Fruit fly (Drosophila melanogaster) whole organism, prepupa: Measurements from ENCODE around the gene CG18542.

Source experiments
- Blimp-1 ChIP-seq: fragments of 200-800 bp; sonication (Bioruptor generic); optimal IDR thresholded peaks from 3 replicates; lab custom pipeline; 2017; ENCODE audit warnings: missing biosample characterization, missing genetic modification characterization, mild to moderate bottlenecking, moderate library complexity, missing genetic modification reagents
- CG10631 ChIP-seq: fragments of 200-800 bp; sonication (Bioruptor generic); optimal IDR thresholded peaks from 2 replicates; lab custom pipeline; 2016; ENCODE audit warnings: missing biosample characterization, missing genetic modification characterization
- CG10669 ChIP-seq: fragments of 200-800 bp; sonication (Bioruptor generic); optimal IDR thresholded peaks from 3 replicates; lab custom pipeline; 2018; ENCODE audit warnings: missing biosample characterization, mild to moderate bottlenecking, missing genetic modification characterization, moderate library complexity
- CG11902 ChIP-seq: fragments of 200-800 bp; sonication (Bioruptor generic); optimal IDR thresholded peaks from 3 replicates; lab custom pipeline; 2016; ENCODE audit warnings: missing biosample characterization, missing genetic modification characterization
- CG15336 ChIP-seq: fragments of 200-800 bp; sonication (Bioruptor generic); IDR thresholded peaks from 2 replicates; pipeline ENCODE4 v1.3.6; 2022; ENCODE audit warnings: missing biosample characterization, missing genetic modification characterization
- CG1621 ChIP-seq: fragments of 200-800 bp; sonication (Bioruptor generic); optimal IDR thresholded peaks from 3 replicates; lab custom pipeline; 2018; ENCODE audit warnings: missing biosample characterization, mild to moderate bottlenecking, missing genetic modification characterization
- CG32006 ChIP-seq: fragments of 200-800 bp; sonication (Bioruptor generic); optimal IDR thresholded peaks from 3 replicates; lab custom pipeline; 2017; ENCODE audit warnings: missing biosample characterization, mild to moderate bottlenecking, missing genetic modification characterization
- CG34406 ChIP-seq: fragments of 200-800 bp; sonication (Bioruptor generic); optimal IDR thresholded peaks from 3 replicates; lab custom pipeline; 2016; ENCODE audit warnings: missing biosample characterization, missing genetic modification characterization
- CG4318 ChIP-seq: fragments of 200-800 bp; sonication (Bioruptor generic); optimal IDR thresholded peaks from 3 replicates; lab custom pipeline; 2017; ENCODE audit warnings: missing biosample characterization, mild to moderate bottlenecking, missing genetic modification characterization
- CG6163 ChIP-seq: fragments of 200-800 bp; sonication (Bioruptor generic); IDR thresholded peaks from 3 replicates; pipeline ENCODE4 v1.3.6; 2022; ENCODE audit warnings: missing biosample characterization, missing genetic modification characterization
- CG6276 ChIP-seq: fragments of 200-800 bp; sonication (Bioruptor generic); optimal IDR thresholded peaks from 2 replicates; lab custom pipeline; 2017; ENCODE audit warnings: missing biosample characterization, mild to moderate bottlenecking, missing genetic modification characterization
- CG6808 ChIP-seq: fragments of 200-800 bp; sonication (Bioruptor generic); optimal IDR thresholded peaks from 3 replicates; lab custom pipeline; 2017; ENCODE audit warnings: missing biosample characterization, missing genetic modification characterization, mild to moderate bottlenecking, moderate library complexity, missing genetic modification reagents
- CG7368 ChIP-seq: fragments of 200-800 bp; sonication (Bioruptor generic); optimal IDR thresholded peaks from 3 replicates; lab custom pipeline; 2016; ENCODE audit warnings: missing biosample characterization, missing genetic modification characterization
- CG8632 ChIP-seq: fragments of 200-800 bp; sonication (Bioruptor generic); optimal IDR thresholded peaks from 3 replicates; lab custom pipeline; 2016; ENCODE audit warnings: missing biosample characterization, missing genetic modification characterization
- CG9139 ChIP-seq: fragments of 200-800 bp; sonication (Bioruptor generic); optimal IDR thresholded peaks from 3 replicates; lab custom pipeline; 2017; ENCODE audit warnings: missing biosample characterization, mild to moderate bottlenecking, missing genetic modification characterization
- Eip75B ChIP-seq: fragments of 200-800 bp; sonication (Bioruptor generic); optimal IDR thresholded peaks from 3 replicates; lab custom pipeline; 2016; ENCODE audit warnings: missing biosample characterization, missing genetic modification characterization
- Eip78C ChIP-seq: fragments of 200-800 bp; sonication (Bioruptor generic); peaks from one replicate; lab custom pipeline; 2016; ENCODE audit warnings: missing biosample characterization, missing genetic modification characterization
- Eip93F ChIP-seq: fragments of 200-800 bp; sonication (Bioruptor generic); optimal IDR thresholded peaks from 2 replicates; lab custom pipeline; 2016; ENCODE audit warnings: missing biosample characterization, mild to moderate bottlenecking, missing genetic modification characterization
- Ets21C ChIP-seq: fragments of 200-800 bp; sonication (Bioruptor generic); optimal IDR thresholded peaks from 3 replicates; lab custom pipeline; 2016; ENCODE audit warnings: missing biosample characterization, missing genetic modification characterization
- Ets96B ChIP-seq: fragments of 200-800 bp; optimal IDR thresholded peaks from 2 replicates; lab custom pipeline; 2019; ENCODE audit warnings: missing biosample characterization, mild to moderate bottlenecking, missing genetic modification characterization, moderate library complexity
- Gug ChIP-seq: fragments of 200-800 bp; sonication (Bioruptor generic); IDR thresholded peaks from 2 replicates; pipeline ENCODE4 v1.3.6; 2022; ENCODE audit warnings: missing biosample characterization, missing genetic modification characterization
- Hr4 ChIP-seq: fragments of 200-800 bp; sonication (Bioruptor generic); optimal IDR thresholded peaks from 3 replicates; lab custom pipeline; 2016; ENCODE audit warnings: missing biosample characterization, missing genetic modification characterization
- Lpt ChIP-seq: fragments of 200-800 bp; sonication (Bioruptor generic); optimal IDR thresholded peaks from 3 replicates; lab custom pipeline; 2016; ENCODE audit warnings: missing biosample characterization, missing genetic modification characterization
- Sox102F ChIP-seq: fragments of 200-800 bp; sonication (Bioruptor generic); optimal IDR thresholded peaks from 2 replicates; lab custom pipeline; 2016; ENCODE audit warnings: missing biosample characterization, mild to moderate bottlenecking, missing genetic modification characterization
- Sox15 ChIP-seq: fragments of 200-800 bp; sonication (Bioruptor generic); optimal IDR thresholded peaks from 3 replicates; lab custom pipeline; 2016; ENCODE audit warnings: missing biosample characterization, missing genetic modification characterization
- acj6 ChIP-seq: fragments of 200-800 bp; sonication (Bioruptor generic); optimal IDR thresholded peaks from 3 replicates; lab custom pipeline; 2016; ENCODE audit warnings: missing biosample characterization, missing genetic modification characterization
- dac ChIP-seq: fragments of 200-800 bp; sonication (Bioruptor generic); optimal IDR thresholded peaks from 2 replicates; lab custom pipeline; 2017; ENCODE audit warnings: missing biosample characterization, mild to moderate bottlenecking, missing genetic modification characterization
- esn ChIP-seq: fragments of 200-800 bp; sonication (Bioruptor generic); optimal IDR thresholded peaks from 2 replicates; lab custom pipeline; 2016; ENCODE audit warnings: missing biosample characterization, mild to moderate bottlenecking, missing genetic modification characterization, moderate library complexity
- fd59A ChIP-seq: fragments of 200-800 bp; sonication (Bioruptor generic); optimal IDR thresholded peaks from 2 replicates; lab custom pipeline; 2017; ENCODE audit warnings: missing biosample characterization, mild to moderate bottlenecking, missing genetic modification characterization, missing genetic modification reagents
- fd85E ChIP-seq: fragments of 200-800 bp; sonication (Bioruptor generic); optimal IDR thresholded peaks from 3 replicates; lab custom pipeline; 2016; ENCODE audit warnings: missing biosample characterization, missing genetic modification characterization
- fkh ChIP-seq: fragments of 200-800 bp; sonication (Bioruptor generic); optimal IDR thresholded peaks from 3 replicates; lab custom pipeline; 2017; ENCODE audit warnings: missing biosample characterization, mild to moderate bottlenecking, missing genetic modification characterization, moderate library complexity
- lz ChIP-seq: fragments of 200-800 bp; sonication (Bioruptor generic); optimal IDR thresholded peaks from 3 replicates; lab custom pipeline; 2016; ENCODE audit warnings: missing biosample characterization, missing genetic modification characterization
- net ChIP-seq: fragments of 200-800 bp; sonication (Bioruptor generic); optimal IDR thresholded peaks from 3 replicates; lab custom pipeline; 2016; ENCODE audit warnings: missing biosample characterization, missing genetic modification characterization
- pdm3 ChIP-seq: fragments of 200-800 bp; sonication (Bioruptor generic); optimal IDR thresholded peaks from 3 replicates; lab custom pipeline; 2016; ENCODE audit warnings: missing biosample characterization, missing genetic modification characterization
- spab ChIP-seq: fragments of 200-800 bp; sonication (Bioruptor generic); optimal IDR thresholded peaks from 2 replicates; lab custom pipeline; 2017; ENCODE audit warnings: missing biosample characterization, mild to moderate bottlenecking, missing genetic modification characterization, missing genetic modification reagents
- svp ChIP-seq: fragments of 200-800 bp; sonication (Bioruptor generic); peaks from one replicate; lab custom pipeline; 2016; ENCODE audit warnings: missing biosample characterization, missing genetic modification characterization
- vri ChIP-seq: fragments of 200-800 bp; sonication (Bioruptor generic); optimal IDR thresholded peaks from 3 replicates; lab custom pipeline; 2016; ENCODE audit warnings: missing biosample characterization, mild to moderate bottlenecking, missing genetic modification characterization

Gene CG18542

dm6 chr3R:9644620-9645019 lies 40.9 kb upstream of the CG18542 start:
- no peak for TF ChIP-seq svp (GFP tag; lab: Kevin White, UChicago)
- TF ChIP-seq CG6276 (GFP tag; lab: Kevin White, UChicago) = no peak
- TF ChIP-seq esn (GFP tag; lab: Kevin White, UChicago) = no peak
- no peak for TF ChIP-seq CG6808 (GFP tag; lab: Kevin White, UChicago)
- TF ChIP-seq spab (GFP tag; lab: Kevin White, UChicago) = no peak
- no peak for TF ChIP-seq CG10631 (GFP tag; lab: Kevin White, UChicago)
- TF ChIP-seq Ets96B (tag; lab: Kevin White, UChicago) = no peak
- TF ChIP-seq CG8632 (GFP tag; lab: Kevin White, UChicago) = no peak
- no peak for TF ChIP-seq pdm3 (GFP tag; lab: Kevin White, UChicago)
- no peak for TF ChIP-seq Blimp-1
- no peak for TF ChIP-seq Sox15 (GFP tag; lab: Kevin White, UChicago)
- TF ChIP-seq Eip75B = no peak
- TF ChIP-seq, all 60 proteins: peak for 0

- peak; percentile 40 for TF ChIP-seq vri (GFP tag; lab: Kevin White, UChicago)
- no peak for TF ChIP-seq CG9139
- TF ChIP-seq fkh (GFP tag; lab: Kevin White, UChicago) = peak; percentile 38
- TF ChIP-seq svp (GFP tag; lab: Kevin White, UChicago) = peak; percentile 1
- no peak for TF ChIP-seq Eip93F (GFP tag; lab: Kevin White, UChicago)
Measured at dm6 chr3R:9646104-9646707, 39.4 kb upstream of the CG18542 start, which contains the start of gene Fst. TSS of gene Fst (minus strand) at chr3R:9646154.

- TF ChIP-seq CG1621 (tag; lab: Kevin White, UChicago) (no peak), Ets21C (GFP tag; lab: Kevin White, UChicago) (no peak), CG7368 (GFP tag; lab: Kevin White, UChicago) (no peak), Hr4 (GFP tag; lab: Kevin White, UChicago) (no peak), net (GFP tag; lab: Kevin White, UChicago) (no peak), Sox102F (GFP tag; lab: Kevin White, UChicago) (no peak), fkh (GFP tag; lab: Kevin White, UChicago) (no peak), CG10669 (GFP tag; lab: Kevin White, UChicago) (no peak), Eip93F (GFP tag; lab: Kevin White, UChicago) (no peak), CG4318 (GFP tag; lab: Kevin White, UChicago) (no peak), CG34406 (GFP tag; lab: Kevin White, UChicago) (no peak), CG11902 (GFP tag; lab: Kevin White, UChicago) (no peak), CG32006 (GFP tag; lab: Kevin White, UChicago) (no peak), Eip78C (no peak), CG6808 (GFP tag; lab: Kevin White, UChicago) (no peak), fd85E (no peak), fd59A (no peak)
- TF ChIP-seq, all 60 proteins: peak for 0
Measured at dm6 chr3R:9665405-9665804, 20.2 kb upstream of the CG18542 start.

dm6 chr3R:9673207-9673606 lies 12.4 kb upstream of the CG18542 start:
- TF ChIP-seq Lpt (GFP tag; lab: Kevin White, UChicago) (no peak), CG7368 (GFP tag; lab: Kevin White, UChicago) (no peak), CG6163 (GFP tag; lab: Robert Waterston, UW) (no peak), vri (GFP tag; lab: Kevin White, UChicago) (no peak), CG10669 (GFP tag; lab: Kevin White, UChicago) (no peak), CG15336 (GFP tag; lab: Robert Waterston, UW) (no peak), fd85E (no peak), lz (GFP tag; lab: Kevin White, UChicago) (no peak), Gug (GFP tag; lab: Robert Waterston, UW) (no peak), fd59A (no peak), CG34406 (GFP tag; lab: Kevin White, UChicago) (no peak), Sox15 (GFP tag; lab: Kevin White, UChicago) (no peak), Eip93F (GFP tag; lab: Kevin White, UChicago) (no peak), acj6 (GFP tag; lab: Kevin White, UChicago) (no peak), pdm3 (GFP tag; lab: Kevin White, UChicago) (no peak), Hr4 (GFP tag; lab: Kevin White, UChicago) (no peak), dac (GFP tag; lab: Kevin White, UChicago) (no peak)
- TF ChIP-seq, all 60 proteins: peak for 0
